Worm (Caenorhabditis elegans) whole organism, L4 larva: Measurements from ENCODE around the gene ugt-64.
"Not testable (repeated sequence)": the region's sequence is repeated elsewhere in the genome, so short reads cannot be mapped to it uniquely, and the experiment has no call there.

Source experiments
- F37D6.2 ChIP-seq: sonication (generic microtip); optimal IDR thresholded peaks from 2 replicates; lab custom pipeline; 2016; ENCODE audit warnings: mild to moderate bottlenecking, missing genetic modification characterization, missing compliant biosample characterization
- T20F7.1 ChIP-seq: fragments of 200-800 bp; sonication (Bioruptor generic); optimal IDR thresholded peaks from 2 replicates; lab custom pipeline; 2018; ENCODE audit warnings: mild to moderate bottlenecking, missing genetic modification characterization, missing compliant biosample characterization
- Y105C5A.15 ChIP-seq: fragments of 200-800 bp; sonication (Bioruptor generic); IDR thresholded peaks from 2 replicates; pipeline ENCODE4 v1.3.6; 2022; ENCODE audit warnings: missing genetic modification characterization, missing compliant biosample characterization
- aly-2 ChIP-seq: sonication (generic microtip); optimal IDR thresholded peaks from 2 replicates; lab custom pipeline; 2018; ENCODE audit warnings: missing biosample characterization, missing genetic modification characterization
- attf-4 ChIP-seq: sonication (generic microtip); optimal IDR thresholded peaks from 3 replicates; lab custom pipeline; 2017; ENCODE audit warnings: missing biosample characterization, missing genetic modification characterization
- ceh-28 ChIP-seq: fragments of 150-350 bp; optimal IDR thresholded peaks from 2 replicates; lab custom pipeline; 2014; ENCODE audit warnings: missing biosample characterization, missing genetic modification reagents, missing genetic modification characterization
- daf-12 ChIP-seq: fragments of 150-350 bp; optimal IDR thresholded peaks from 2 replicates; lab custom pipeline; 2014; ENCODE audit warnings: missing biosample characterization, missing genetic modification reagents, missing genetic modification characterization
- daf-19 ChIP-seq: fragments of 200-800 bp; sonication (Bioruptor generic); conservative IDR thresholded peaks from 2 replicates; pipeline ENCODE4 v1.3.6; 2022; ENCODE audit warnings: missing genetic modification characterization, missing compliant biosample characterization
- dmd-9 ChIP-seq: fragments of 200-800 bp; sonication (Bioruptor generic); IDR thresholded peaks from 2 replicates; pipeline ENCODE4 v1.3.6; 2022; ENCODE audit warnings: missing genetic modification reagents, missing genetic modification characterization, missing compliant biosample characterization
- dpl-1 ChIP-seq: fragments of 150-350 bp; optimal IDR thresholded peaks from 2 replicates; lab custom pipeline; 2014; ENCODE audit warnings: missing biosample characterization, missing genetic modification reagents, missing genetic modification characterization
- egl-43 ChIP-seq: fragments of 200-800 bp; sonication (Bioruptor generic); IDR thresholded peaks from 2 replicates; pipeline ENCODE4 v1.3.6; 2022; ENCODE audit warnings: missing genetic modification reagents, missing genetic modification characterization, missing compliant biosample characterization
- gei-8 ChIP-seq: fragments of 200-800 bp; sonication (Bioruptor generic); optimal IDR thresholded peaks from 2 replicates; lab custom pipeline; 2018; ENCODE audit warnings: mild to moderate bottlenecking, missing genetic modification characterization, missing compliant biosample characterization
- hlh-11 ChIP-seq: fragments of 200-800 bp; sonication (Bioruptor generic); optimal IDR thresholded peaks from 2 replicates; lab custom pipeline; 2018; ENCODE audit warnings: mild to moderate bottlenecking, missing genetic modification characterization, missing compliant biosample characterization
- lin-1 ChIP-seq: fragments of 200-800 bp; sonication (Bioruptor generic); IDR thresholded peaks from 2 replicates; pipeline ENCODE4 v1.3.6; 2022; ENCODE audit warnings: missing genetic modification reagents, missing genetic modification characterization, missing compliant biosample characterization
- lin-13 ChIP-seq: fragments of 150-350 bp; optimal IDR thresholded peaks from 2 replicates; lab custom pipeline; 2014; ENCODE audit warnings: missing biosample characterization, missing genetic modification reagents, missing genetic modification characterization
- lin-38 ChIP-seq: fragments of 200-800 bp; sonication (Bioruptor generic); IDR thresholded peaks from 2 replicates; pipeline ENCODE4 v1.3.6; 2022; ENCODE audit warnings: missing genetic modification reagents, missing genetic modification characterization, missing compliant biosample characterization
- lsy-2 ChIP-seq, 2 experiments: fragments of 150-350 bp in 1 of 2; sonication (generic microtip) in 1 of 2; optimal IDR thresholded peaks; 2 replicates each; lab custom pipeline; 2014 to 2017; ENCODE audit warnings: missing biosample characterization in 2 of 2, missing genetic modification characterization in 2 of 2
- nhr-10 ChIP-seq: fragments of 150-350 bp; optimal IDR thresholded peaks from 2 replicates; lab custom pipeline; 2014; ENCODE audit warnings: missing biosample characterization, missing genetic modification characterization
- nhr-102 ChIP-seq: sonication (generic microtip); optimal IDR thresholded peaks from 2 replicates; lab custom pipeline; 2016; ENCODE audit warnings: mild to moderate bottlenecking, missing genetic modification characterization, moderate library complexity, missing compliant biosample characterization
- nhr-237 ChIP-seq: sonication (generic microtip); optimal IDR thresholded peaks from 2 replicates; lab custom pipeline; 2017; ENCODE audit warnings: missing biosample characterization, missing genetic modification characterization
- nhr-28 ChIP-seq: fragments of 150-350 bp; optimal IDR thresholded peaks from 2 replicates; lab custom pipeline; 2014; ENCODE audit warnings: missing biosample characterization, missing genetic modification characterization
- nhr-48 ChIP-seq: sonication (generic microtip); optimal IDR thresholded peaks from 2 replicates; lab custom pipeline; 2016; ENCODE audit warnings: mild to moderate bottlenecking, missing genetic modification characterization, missing compliant biosample characterization
- nhr-6 ChIP-seq: fragments of 150-350 bp; optimal IDR thresholded peaks from 2 replicates; lab custom pipeline; 2014; ENCODE audit warnings: missing biosample characterization, missing genetic modification characterization
- nhr-76 ChIP-seq: fragments of 150-350 bp; optimal IDR thresholded peaks from 2 replicates; lab custom pipeline; 2014; ENCODE audit warnings: missing biosample characterization, missing genetic modification characterization
- php-3 ChIP-seq: fragments of 200-800 bp; sonication (Bioruptor generic); IDR thresholded peaks from 2 replicates; pipeline ENCODE4 v1.3.6; 2022; ENCODE audit warnings: missing genetic modification reagents, missing genetic modification characterization, missing compliant biosample characterization
- pqm-1 ChIP-seq: sonication (generic microtip); optimal IDR thresholded peaks from 2 replicates; lab custom pipeline; 2017; ENCODE audit warnings: missing biosample characterization, missing genetic modification characterization
- rbr-2 ChIP-seq: sonication (generic microtip); optimal IDR thresholded peaks from 2 replicates; lab custom pipeline; 2016; ENCODE audit warnings: missing genotype, missing genetic modification characterization, missing compliant biosample characterization
- sdz-12 ChIP-seq: fragments of 200-800 bp; sonication (Bioruptor generic); optimal IDR thresholded peaks from 2 replicates; lab custom pipeline; 2018; ENCODE audit warnings: mild to moderate bottlenecking, missing genetic modification characterization, missing compliant biosample characterization
- set-16 ChIP-seq: fragments of 200-800 bp; sonication (Bioruptor generic); IDR thresholded peaks from 2 replicates; pipeline ENCODE4 v1.3.6; 2022; ENCODE audit warnings: missing genetic modification reagents, missing genetic modification characterization, missing compliant biosample characterization
- snpc-4 ChIP-seq: fragments of 150-350 bp; optimal IDR thresholded peaks from 2 replicates; lab custom pipeline; 2014; ENCODE audit warnings: missing biosample characterization, missing genetic modification characterization
- unc-62 ChIP-seq, 3 experiments: fragments of 150-350 bp in 1 of 3; sonication (generic microtip); optimal IDR thresholded peaks in 2 of 3; peaks in 1 of 3; 1 replicate in 1 of 3; 2 replicates in 2 of 3; lab custom pipeline; 2014 to 2017; ENCODE audit warnings: missing biosample characterization in 3 of 3, missing genetic modification characterization in 3 of 3, missing genetic modification reagents in 3 of 3, missing genotype in 1 of 3
- zag-1 ChIP-seq: fragments of 150-350 bp; optimal IDR thresholded peaks from 2 replicates; lab custom pipeline; 2014; ENCODE audit warnings: missing biosample characterization, missing genetic modification characterization
- zfp-3 ChIP-seq: fragments of 200-800 bp; sonication (Bioruptor generic); conservative IDR thresholded peaks from 2 replicates; pipeline ENCODE4 v1.3.6; 2022; ENCODE audit warnings: missing genetic modification reagents, missing genetic modification characterization, missing compliant biosample characterization
- ztf-11 ChIP-seq: fragments of 150-350 bp; optimal IDR thresholded peaks from 2 replicates; lab custom pipeline; 2014; ENCODE audit warnings: missing biosample characterization, missing genetic modification characterization

Gene ugt-64

ce11 chrV:3506252-3506651, at the start of gene ugt-64:
Gene ugt-64, minus strand, starts transcription at chrV:3506352.
- not testable (repeated sequence) for TF ChIP-seq snpc-4; T20F7.1 (GFP tag; lab: Kevin White, UChicago); daf-12 (tag; lab: Kevin White, UChicago)

ce11 chrV:3554869-3555268, 48.7 kb upstream of the ugt-64 start, which contains the start of gene grl-29:
Gene grl-29, minus strand, starts transcription at chrV:3555236.
- no peak for TF ChIP-seq zfp-3 (GFP tag; lab: Robert Waterston, UW)
- TF ChIP-seq aly-2 (tag; lab: Kevin White, UChicago): no peak
- TF ChIP-seq lin-38: no peak
- peak; percentile 70 for TF ChIP-seq egl-43 (GFP tag; lab: Robert Waterston, UW)
- TF ChIP-seq Y105C5A.15 (GFP tag; lab: Robert Waterston, UW): no peak
- TF ChIP-seq ztf-11 (tag; lab: Kevin White, UChicago): no peak
- TF ChIP-seq nhr-48 (tag; lab: Kevin White, UChicago): no peak
- TF ChIP-seq nhr-28 (tag; lab: Kevin White, UChicago): no peak
- TF ChIP-seq set-16 (GFP tag; lab: Robert Waterston, UW): peak; percentile 88; the same call in 1 of the 2 replicates

ce11 chrV:3552740-3553469, 46.8 kb upstream of the ugt-64 start, which contains the start of gene T24A6.20:
Gene T24A6.20, plus strand, starts transcription at chrV:3553134.
- 0 out of 2 replicates have a peak, but pooled peaks have one; percentile 45 for TF ChIP-seq php-3 (GFP tag; lab: Robert Waterston, UW)
- TF ChIP-seq pqm-1 (tag; lab: Kevin White, UChicago): peak; percentile 16
- TF ChIP-seq unc-62 (GFP tag; optimal IDR thresholded peaks at IDR 0.05 in 1 of 2; lab: Kevin White, UChicago): peak in 1 of 2 experiments; percentile 69
- TF ChIP-seq unc-62 (tag; optimal IDR thresholded peaks at IDR 0.05; lab: Kevin White, UChicago): no peak
- TF ChIP-seq ceh-28 (tag; lab: Kevin White, UChicago): no peak
- no peak for TF ChIP-seq nhr-10 (tag; lab: Kevin White, UChicago)
- TF ChIP-seq nhr-28 (tag; lab: Kevin White, UChicago): peak; percentile 79
- no peak for TF ChIP-seq daf-19 (GFP tag; lab: Robert Waterston, UW)

- TF ChIP-seq attf-4 (tag; lab: Kevin White, UChicago) (no peak), lsy-2 (tag; optimal IDR thresholded peaks at IDR 0.05; lab: Kevin White, UChicago) (no peak), nhr-6 (tag; lab: Kevin White, UChicago) (no peak), lin-1 (GFP tag; lab: Robert Waterston, UW) (no peak), zag-1 (tag; lab: Kevin White, UChicago) (no peak), nhr-237 (no peak), pqm-1 (tag; lab: Kevin White, UChicago) (no peak)
These were observed 45.6 kb upstream of the ugt-64 start, which contains the start of gene grl-28 for ce11 chrV:3551765-3552164. Gene grl-28, minus strand, starts transcription at chrV:3551865.

- TF ChIP-seq zfp-3 (GFP tag; lab: Robert Waterston, UW): no peak
- no peak for TF ChIP-seq hlh-11 (tag; lab: Kevin White, UChicago)
- TF ChIP-seq nhr-6 (tag; lab: Kevin White, UChicago): no peak
- no peak for TF ChIP-seq dpl-1 (GFP tag; lab: Kevin White, UChicago)
- TF ChIP-seq dmd-9: no peak
- no peak for TF ChIP-seq rbr-2 (tag; lab: Kevin White, UChicago)
- TF ChIP-seq sdz-12: no peak
- TF ChIP-seq nhr-237: no peak
- TF ChIP-seq snpc-4: no peak
- no peak for TF ChIP-seq nhr-102 (tag; lab: Kevin White, UChicago)
- TF ChIP-seq pqm-1 (tag; lab: Kevin White, UChicago): no peak
- no peak for TF ChIP-seq lin-13 (GFP tag; lab: Kevin White, UChicago)
- TF ChIP-seq gei-8 (GFP tag; lab: Kevin White, UChicago): no peak
- no peak for TF ChIP-seq nhr-76 (tag; lab: Kevin White, UChicago)
- TF ChIP-seq F37D6.2: no peak
These were observed 43.4 kb upstream of the ugt-64 start, which contains the start of gene sri-21 for ce11 chrV:3549553-3549952. Gene sri-21, plus strand, starts transcription at chrV:3549853.
